Worm (Caenorhabditis elegans): ENCODE results near the gene R02E4.1.

- TF ChIP-seq dao-5 (tag; optimal IDR thresholded peaks at IDR 0.05) (no peak), W03F9.2 (tag; optimal IDR thresholded peaks at IDR 0.05) (no peak)
These were observed 31.8 kb downstream of the R02E4.1 start for ce11 chrX:4072501-4072900.
